Fruit fly (Drosophila melanogaster) whole organism, prepupa: ENCODE data around the gene Mcm6.

Source experiments
- Blimp-1 ChIP-seq: fragments of 200-800 bp; sonication (Bioruptor generic); optimal IDR thresholded peaks from 3 replicates; lab custom pipeline; 2017; ENCODE audit warnings: missing biosample characterization, missing genetic modification characterization, mild to moderate bottlenecking, moderate library complexity, missing genetic modification reagents
- CG10631 ChIP-seq: fragments of 200-800 bp; sonication (Bioruptor generic); optimal IDR thresholded peaks from 2 replicates; lab custom pipeline; 2016; ENCODE audit warnings: missing biosample characterization, missing genetic modification characterization
- CG10669 ChIP-seq: fragments of 200-800 bp; sonication (Bioruptor generic); optimal IDR thresholded peaks from 3 replicates; lab custom pipeline; 2018; ENCODE audit warnings: missing biosample characterization, mild to moderate bottlenecking, missing genetic modification characterization, moderate library complexity
- CG11294 ChIP-seq: fragments of 200-800 bp; sonication (Bioruptor generic); IDR thresholded peaks from 2 replicates; pipeline ENCODE4 v1.3.6; 2022; ENCODE audit warnings: missing biosample characterization, missing genetic modification characterization
- CG11762 ChIP-seq: fragments of 200-800 bp; sonication (Bioruptor generic); optimal IDR thresholded peaks from 3 replicates; lab custom pipeline; 2016; ENCODE audit warnings: missing biosample characterization, missing genetic modification characterization; ENCODE audit not compliant: insufficient read depth
- CG15336 ChIP-seq: fragments of 200-800 bp; sonication (Bioruptor generic); IDR thresholded peaks from 2 replicates; pipeline ENCODE4 v1.3.6; 2022; ENCODE audit warnings: missing biosample characterization, missing genetic modification characterization
- CG16779 ChIP-seq: fragments of 200-800 bp; sonication (Bioruptor generic); optimal IDR thresholded peaks from 3 replicates; lab custom pipeline; 2017; ENCODE audit warnings: missing biosample characterization, mild to moderate bottlenecking, missing genetic modification characterization
- CG3032 ChIP-seq: fragments of 200-800 bp; optimal IDR thresholded peaks from 2 replicates; lab custom pipeline; 2019; ENCODE audit warnings: missing biosample characterization, mild to moderate bottlenecking, missing genetic modification characterization, moderate library complexity
- CG32006 ChIP-seq: fragments of 200-800 bp; sonication (Bioruptor generic); optimal IDR thresholded peaks from 3 replicates; lab custom pipeline; 2017; ENCODE audit warnings: missing biosample characterization, mild to moderate bottlenecking, missing genetic modification characterization
- CG3919 ChIP-seq: fragments of 200-800 bp; sonication (Bioruptor generic); optimal IDR thresholded peaks from 3 replicates; lab custom pipeline; 2016; ENCODE audit warnings: missing biosample characterization, missing genetic modification characterization
- CG4318 ChIP-seq: fragments of 200-800 bp; sonication (Bioruptor generic); optimal IDR thresholded peaks from 3 replicates; lab custom pipeline; 2017; ENCODE audit warnings: missing biosample characterization, mild to moderate bottlenecking, missing genetic modification characterization
- CG6163 ChIP-seq: fragments of 200-800 bp; sonication (Bioruptor generic); IDR thresholded peaks from 3 replicates; pipeline ENCODE4 v1.3.6; 2022; ENCODE audit warnings: missing biosample characterization, missing genetic modification characterization
- CG6792 ChIP-seq: fragments of 200-800 bp; sonication (Bioruptor generic); optimal IDR thresholded peaks from 3 replicates; lab custom pipeline; 2016; ENCODE audit warnings: missing biosample characterization, missing genetic modification characterization
- CG6808 ChIP-seq: fragments of 200-800 bp; sonication (Bioruptor generic); optimal IDR thresholded peaks from 3 replicates; lab custom pipeline; 2017; ENCODE audit warnings: missing biosample characterization, missing genetic modification characterization, mild to moderate bottlenecking, moderate library complexity, missing genetic modification reagents
- CG7368 ChIP-seq: fragments of 200-800 bp; sonication (Bioruptor generic); optimal IDR thresholded peaks from 3 replicates; lab custom pipeline; 2016; ENCODE audit warnings: missing biosample characterization, missing genetic modification characterization
- CG8119 ChIP-seq: fragments of 200-800 bp; sonication (Bioruptor generic); IDR thresholded peaks from 3 replicates; pipeline ENCODE4 v1.3.6; 2022; ENCODE audit warnings: missing biosample characterization, missing genetic modification characterization
- CG8319 ChIP-seq: fragments of 200-800 bp; sonication (Bioruptor generic); optimal IDR thresholded peaks from 3 replicates; lab custom pipeline; 2016; ENCODE audit warnings: missing biosample characterization, missing genetic modification characterization
- CG8632 ChIP-seq: fragments of 200-800 bp; sonication (Bioruptor generic); optimal IDR thresholded peaks from 3 replicates; lab custom pipeline; 2016; ENCODE audit warnings: missing biosample characterization, missing genetic modification characterization
- Eip75B ChIP-seq: fragments of 200-800 bp; sonication (Bioruptor generic); optimal IDR thresholded peaks from 3 replicates; lab custom pipeline; 2016; ENCODE audit warnings: missing biosample characterization, missing genetic modification characterization
- Eip78C ChIP-seq: fragments of 200-800 bp; sonication (Bioruptor generic); peaks from one replicate; lab custom pipeline; 2016; ENCODE audit warnings: missing biosample characterization, missing genetic modification characterization
- Eip93F ChIP-seq: fragments of 200-800 bp; sonication (Bioruptor generic); optimal IDR thresholded peaks from 2 replicates; lab custom pipeline; 2016; ENCODE audit warnings: missing biosample characterization, mild to moderate bottlenecking, missing genetic modification characterization
- Ets96B ChIP-seq: fragments of 200-800 bp; optimal IDR thresholded peaks from 2 replicates; lab custom pipeline; 2019; ENCODE audit warnings: missing biosample characterization, mild to moderate bottlenecking, missing genetic modification characterization, moderate library complexity
- Gug ChIP-seq: fragments of 200-800 bp; sonication (Bioruptor generic); IDR thresholded peaks from 2 replicates; pipeline ENCODE4 v1.3.6; 2022; ENCODE audit warnings: missing biosample characterization, missing genetic modification characterization
- Hr38 ChIP-seq: sonication (Bioruptor generic); optimal IDR thresholded peaks from 2 replicates; lab custom pipeline; 2016; ENCODE audit warnings: missing biosample characterization, missing genetic modification characterization
- Hr39 ChIP-seq: fragments of 200-800 bp; sonication (Bioruptor generic); optimal IDR thresholded peaks from 2 replicates; lab custom pipeline; 2016; ENCODE audit warnings: missing biosample characterization, missing genetic modification characterization
- Hr4 ChIP-seq: fragments of 200-800 bp; sonication (Bioruptor generic); optimal IDR thresholded peaks from 3 replicates; lab custom pipeline; 2016; ENCODE audit warnings: missing biosample characterization, missing genetic modification characterization
- Lpt ChIP-seq: fragments of 200-800 bp; sonication (Bioruptor generic); optimal IDR thresholded peaks from 3 replicates; lab custom pipeline; 2016; ENCODE audit warnings: missing biosample characterization, missing genetic modification characterization
- Met ChIP-seq: fragments of 200-800 bp; sonication (Bioruptor generic); optimal IDR thresholded peaks from 3 replicates; lab custom pipeline; 2016; ENCODE audit warnings: missing biosample characterization, missing genetic modification characterization
- OdsH ChIP-seq: fragments of 200-800 bp; sonication (Bioruptor generic); optimal IDR thresholded peaks from 3 replicates; lab custom pipeline; 2016; ENCODE audit warnings: missing biosample characterization, missing genetic modification characterization
- Smox ChIP-seq: fragments of 200-800 bp; sonication (Bioruptor generic); optimal IDR thresholded peaks from 3 replicates; lab custom pipeline; 2016; ENCODE audit warnings: missing biosample characterization, missing genetic modification characterization
- Sox102F ChIP-seq: fragments of 200-800 bp; sonication (Bioruptor generic); optimal IDR thresholded peaks from 2 replicates; lab custom pipeline; 2016; ENCODE audit warnings: missing biosample characterization, mild to moderate bottlenecking, missing genetic modification characterization
- achi ChIP-seq: fragments of 200-800 bp; sonication (Bioruptor generic); optimal IDR thresholded peaks from 3 replicates; lab custom pipeline; 2016; ENCODE audit warnings: missing biosample characterization, missing genetic modification characterization
- acj6 ChIP-seq: fragments of 200-800 bp; sonication (Bioruptor generic); optimal IDR thresholded peaks from 3 replicates; lab custom pipeline; 2016; ENCODE audit warnings: missing biosample characterization, missing genetic modification characterization
- dac ChIP-seq: fragments of 200-800 bp; sonication (Bioruptor generic); optimal IDR thresholded peaks from 2 replicates; lab custom pipeline; 2017; ENCODE audit warnings: missing biosample characterization, mild to moderate bottlenecking, missing genetic modification characterization
- dsx ChIP-seq: fragments of 200-800 bp; optimal IDR thresholded peaks from 3 replicates; lab custom pipeline; 2019; ENCODE audit warnings: missing biosample characterization, mild to moderate bottlenecking, missing genetic modification characterization, moderate library complexity; ENCODE audit not compliant: poor library complexity, severe bottlenecking
- eg ChIP-seq: fragments of 200-800 bp; sonication (Bioruptor generic); IDR thresholded peaks from 3 replicates; pipeline ENCODE4 v1.3.6; 2022; ENCODE audit warnings: missing biosample characterization, missing genetic modification characterization
- fd59A ChIP-seq: fragments of 200-800 bp; sonication (Bioruptor generic); optimal IDR thresholded peaks from 2 replicates; lab custom pipeline; 2017; ENCODE audit warnings: missing biosample characterization, mild to moderate bottlenecking, missing genetic modification characterization, missing genetic modification reagents
- fd85E ChIP-seq: fragments of 200-800 bp; sonication (Bioruptor generic); optimal IDR thresholded peaks from 3 replicates; lab custom pipeline; 2016; ENCODE audit warnings: missing biosample characterization, missing genetic modification characterization
- fkh ChIP-seq: fragments of 200-800 bp; sonication (Bioruptor generic); optimal IDR thresholded peaks from 3 replicates; lab custom pipeline; 2017; ENCODE audit warnings: missing biosample characterization, mild to moderate bottlenecking, missing genetic modification characterization, moderate library complexity
- lz ChIP-seq: fragments of 200-800 bp; sonication (Bioruptor generic); optimal IDR thresholded peaks from 3 replicates; lab custom pipeline; 2016; ENCODE audit warnings: missing biosample characterization, missing genetic modification characterization
- net ChIP-seq: fragments of 200-800 bp; sonication (Bioruptor generic); optimal IDR thresholded peaks from 3 replicates; lab custom pipeline; 2016; ENCODE audit warnings: missing biosample characterization, missing genetic modification characterization
- pdm3 ChIP-seq: fragments of 200-800 bp; sonication (Bioruptor generic); optimal IDR thresholded peaks from 3 replicates; lab custom pipeline; 2016; ENCODE audit warnings: missing biosample characterization, missing genetic modification characterization
- salr ChIP-seq, 2 experiments: fragments of 200-800 bp; sonication (Bioruptor generic); optimal IDR thresholded peaks; 3 replicates each; lab custom pipeline; 2016 to 2018; ENCODE audit warnings: missing biosample characterization in 2 of 2, missing genetic modification characterization in 2 of 2, mild to moderate bottlenecking in 1 of 2
- ss ChIP-seq, 2 experiments: fragments of 200-800 bp; sonication (Bioruptor generic); optimal IDR thresholded peaks; 2 replicates in 1 of 2; 3 replicates in 1 of 2; lab custom pipeline; 2017 to 2018; ENCODE audit warnings: mild to moderate bottlenecking in 2 of 2, missing biosample characterization in 2 of 2, missing genetic modification characterization in 2 of 2, moderate library complexity in 1 of 2
- svp ChIP-seq: fragments of 200-800 bp; sonication (Bioruptor generic); peaks from one replicate; lab custom pipeline; 2016; ENCODE audit warnings: missing biosample characterization, missing genetic modification characterization
- vri ChIP-seq: fragments of 200-800 bp; sonication (Bioruptor generic); optimal IDR thresholded peaks from 3 replicates; lab custom pipeline; 2016; ENCODE audit warnings: missing biosample characterization, mild to moderate bottlenecking, missing genetic modification characterization

Gene Mcm6

dm6 chrX:6711295-6711694 lies 37.1 kb downstream of the Mcm6 start (continued):
- TF ChIP-seq CG10669 (GFP tag; lab: Kevin White, UChicago): peak; percentile 79
- TF ChIP-seq fkh: no peak
- TF ChIP-seq CG6792 (GFP tag; lab: Kevin White, UChicago): peak; percentile 76
- TF ChIP-seq Hr38: no peak
- peak; percentile 84 for TF ChIP-seq CG3919 (GFP tag; lab: Kevin White, UChicago)
- peak; percentile 88 for TF ChIP-seq net (GFP tag; lab: Kevin White, UChicago)
- peak; percentile 83 for TF ChIP-seq Eip75B
- peak; percentile 73 for TF ChIP-seq lz (GFP tag; lab: Kevin White, UChicago)
- peak; percentile 69 for TF ChIP-seq CG3032
- TF ChIP-seq OdsH (GFP tag; lab: Kevin White, UChicago): peak; percentile 86
- peak; percentile 95 for TF ChIP-seq CG15336 (GFP tag; lab: Robert Waterston, UW)
- TF ChIP-seq fd59A (GFP tag; lab: Kevin White, UChicago): peak; percentile 71
- TF ChIP-seq dac: peak; percentile 91
- peak; percentile 64 for TF ChIP-seq Smox (GFP tag; lab: Kevin White, UChicago)
- TF ChIP-seq CG10631 (GFP tag; lab: Kevin White, UChicago): peak; percentile 83
- TF ChIP-seq Gug (GFP tag; lab: Robert Waterston, UW): peak; percentile 88

DNA sequence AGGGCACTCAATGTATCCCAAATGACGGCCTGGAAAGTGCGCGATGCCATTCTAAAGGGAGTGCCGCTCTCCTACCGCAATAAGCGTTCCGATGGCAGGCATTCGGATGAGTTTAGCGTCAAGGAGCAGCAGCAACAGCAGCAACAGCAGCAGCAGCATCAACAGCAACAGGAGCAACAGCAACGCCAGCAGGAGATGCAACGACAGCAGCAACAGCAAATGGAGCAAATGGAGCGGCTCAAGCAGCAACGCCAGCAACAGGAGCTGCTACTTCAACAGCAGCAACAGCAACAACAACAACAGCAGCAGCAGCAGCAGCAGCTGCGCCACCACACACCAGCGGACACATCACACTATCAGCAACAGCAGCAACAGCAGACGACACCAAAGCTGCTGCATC lies 42.0 kb downstream of the Mcm6 start:
- TF ChIP-seq pdm3 (GFP tag; lab: Kevin White, UChicago): no peak
- TF ChIP-seq CG11762 (GFP tag; lab: Kevin White, UChicago): no peak
- TF ChIP-seq achi: no peak
- no peak for TF ChIP-seq Eip75B
- no peak for TF ChIP-seq CG8319
- no peak for TF ChIP-seq CG6163 (GFP tag; lab: Robert Waterston, UW)
- no peak for TF ChIP-seq CG11294 (GFP tag; lab: Robert Waterston, UW)
- TF ChIP-seq CG7368 (GFP tag; lab: Kevin White, UChicago): no peak
- TF ChIP-seq CG6808 (GFP tag; lab: Kevin White, UChicago): no peak
- no peak for TF ChIP-seq Blimp-1 (GFP tag; lab: Kevin White, UChicago)
- TF ChIP-seq Hr4 (GFP tag; lab: Kevin White, UChicago): no peak
- no peak for TF ChIP-seq Hr39
- no peak for TF ChIP-seq net (GFP tag; lab: Kevin White, UChicago)

- TF ChIP-seq Met (peak; percentile 9), CG11762 (GFP tag; lab: Kevin White, UChicago) (no peak), net (GFP tag; lab: Kevin White, UChicago) (no peak), Ets96B (no peak), CG3032 (no peak), pdm3 (GFP tag; lab: Kevin White, UChicago) (no peak), eg (GFP tag; lab: Robert Waterston, UW) (no peak), CG8119 (GFP tag; lab: Robert Waterston, UW) (peak; percentile 48; the same call in 2 of the 3 replicates), vri (GFP tag; lab: Kevin White, UChicago) (no peak), salr (GFP tag; optimal IDR thresholded peaks at IDR 0.05; lab: Kevin White, UChicago) (no peak), acj6 (GFP tag; lab: Kevin White, UChicago) (no peak), Eip78C (GFP tag; lab: Kevin White, UChicago) (peak; percentile 66), Sox102F (GFP tag; lab: Kevin White, UChicago) (no peak), CG10631 (GFP tag; lab: Kevin White, UChicago) (no peak), CG10669 (GFP tag; lab: Kevin White, UChicago) (peak; percentile 6), CG4318 (GFP tag; lab: Kevin White, UChicago) (no peak), CG8632 (GFP tag; lab: Kevin White, UChicago) (no peak), dac (no peak), Hr38 (no peak), Smox (GFP tag; lab: Kevin White, UChicago) (no peak), ss (GFP tag; optimal IDR thresholded peaks at IDR 0.05; lab: Kevin White, UChicago) (no peak), lz (GFP tag; lab: Kevin White, UChicago) (no peak), CG7368 (GFP tag; lab: Kevin White, UChicago) (no peak), CG3919 (GFP tag; lab: Kevin White, UChicago) (no peak), CG15336 (GFP tag; lab: Robert Waterston, UW) (peak; percentile 48), Lpt (GFP tag; lab: Kevin White, UChicago) (no peak), fkh (no peak), CG32006 (GFP tag; lab: Kevin White, UChicago) (no peak), Eip93F (GFP tag; lab: Kevin White, UChicago) (no peak), svp (GFP tag; lab: Kevin White, UChicago) (peak; percentile 59), CG6792 (GFP tag; lab: Kevin White, UChicago) (no peak), fd85E (GFP tag; lab: Kevin White, UChicago) (no peak), CG16779 (no peak), dsx (GFP tag; lab: Kevin White, UChicago) (no peak), Gug (GFP tag; lab: Robert Waterston, UW) (no peak)
Measured at dm6 chrX:6719259-6719658, 45.1 kb downstream of the Mcm6 start.
